Worm (Caenorhabditis elegans) whole organism, L4 larva: ENCODE measurements around the gene Y45G5AM.6.
A peak's percentile ranks its signal among the peaks of the same experiment; 100 is the strongest.

Experiments used
- F26F4.8 ChIP-seq: fragments of 200-800 bp; sonication (Bioruptor generic); conservative IDR thresholded peaks from 2 replicates; pipeline ENCODE4 v1.3.6; 2022; ENCODE audit warnings: missing genetic modification characterization, missing compliant biosample characterization
- F44E2.7 ChIP-seq: fragments of 200-800 bp; sonication (Bioruptor generic); IDR thresholded peaks from 2 replicates; pipeline ENCODE4 v2.1.2; 2022; ENCODE audit warnings: missing genetic modification characterization, missing compliant biosample characterization
- F49E8.2 ChIP-seq: sonication (generic microtip); optimal IDR thresholded peaks from 2 replicates; lab custom pipeline; 2016; ENCODE audit warnings: missing compliant biosample characterization, mild to moderate bottlenecking, missing genetic modification characterization, borderline replicate concordance
- T20F7.1 ChIP-seq: fragments of 200-800 bp; sonication (Bioruptor generic); optimal IDR thresholded peaks from 2 replicates; lab custom pipeline; 2018; ENCODE audit warnings: mild to moderate bottlenecking, missing genetic modification characterization, missing compliant biosample characterization
- Y48G9A.11 ChIP-seq: fragments of 200-800 bp; sonication (Bioruptor generic); IDR thresholded peaks from 2 replicates; pipeline ENCODE4 v1.3.6; 2022; ENCODE audit warnings: missing genetic modification reagents, missing genetic modification characterization, missing compliant biosample characterization
- Y5F2A.4 ChIP-seq: fragments of 200-800 bp; sonication (Bioruptor generic); optimal IDR thresholded peaks from 2 replicates; lab custom pipeline; 2018; ENCODE audit warnings: mild to moderate bottlenecking, missing genetic modification characterization, missing compliant biosample characterization
- ZK337.2 ChIP-seq: fragments of 200-800 bp; sonication (Bioruptor generic); IDR thresholded peaks from 2 replicates; pipeline ENCODE4 v1.3.6; 2022; ENCODE audit warnings: missing genetic modification reagents, missing genetic modification characterization, missing compliant biosample characterization
- aha-1 ChIP-seq: fragments of 150-350 bp; peaks from one replicate; lab custom pipeline; 2014; ENCODE audit warnings: missing biosample characterization, missing genetic modification characterization
- aly-2 ChIP-seq: sonication (generic microtip); optimal IDR thresholded peaks from 2 replicates; lab custom pipeline; 2018; ENCODE audit warnings: missing biosample characterization, missing genetic modification characterization
- arid-1 ChIP-seq: fragments of 200-800 bp; sonication (Bioruptor generic); conservative IDR thresholded peaks from 2 replicates; pipeline ENCODE4 v1.3.6; 2022; ENCODE audit warnings: missing genetic modification reagents, missing genetic modification characterization, missing compliant biosample characterization
- ceh-20 ChIP-seq: fragments of 200-800 bp; sonication (Bioruptor generic); IDR thresholded peaks from 2 replicates; pipeline ENCODE4 v1.3.6; 2022; ENCODE audit warnings: missing genetic modification reagents, missing genetic modification characterization, missing compliant biosample characterization
- ceh-28 ChIP-seq: fragments of 150-350 bp; optimal IDR thresholded peaks from 2 replicates; lab custom pipeline; 2014; ENCODE audit warnings: missing biosample characterization, missing genetic modification reagents, missing genetic modification characterization
- daf-16 ChIP-seq, 3 experiments: sonication (generic microtip); optimal IDR thresholded peaks; 2 replicates each; lab custom pipeline; 2016 to 2017; ENCODE audit warnings: missing genetic modification characterization in 3 of 3, missing genetic modification reagents in 3 of 3, mild to moderate bottlenecking in 2 of 3, missing compliant biosample characterization in 2 of 3, missing biosample characterization in 1 of 3, moderate library complexity in 1 of 3
- daf-19 ChIP-seq: fragments of 200-800 bp; sonication (Bioruptor generic); conservative IDR thresholded peaks from 2 replicates; pipeline ENCODE4 v1.3.6; 2022; ENCODE audit warnings: missing genetic modification characterization, missing compliant biosample characterization
- dmd-8 ChIP-seq: fragments of 200-800 bp; sonication (Bioruptor generic); IDR thresholded peaks from 2 replicates; pipeline ENCODE4 v1.3.6; 2022; ENCODE audit warnings: missing genetic modification characterization, missing compliant biosample characterization
- dmd-9 ChIP-seq: fragments of 200-800 bp; sonication (Bioruptor generic); IDR thresholded peaks from 2 replicates; pipeline ENCODE4 v1.3.6; 2022; ENCODE audit warnings: missing genetic modification reagents, missing genetic modification characterization, missing compliant biosample characterization
- dpl-1 ChIP-seq: fragments of 150-350 bp; optimal IDR thresholded peaks from 2 replicates; lab custom pipeline; 2014; ENCODE audit warnings: missing biosample characterization, missing genetic modification reagents, missing genetic modification characterization
- dve-1 ChIP-seq: sonication (generic microtip); optimal IDR thresholded peaks from 2 replicates; lab custom pipeline; 2017; ENCODE audit warnings: antibody characterized with exemption, mild to moderate bottlenecking, missing genetic modification characterization, missing compliant biosample characterization; ENCODE audit not compliant: insufficient read depth
- egl-27 ChIP-seq: sonication (generic microtip); optimal IDR thresholded peaks from 3 replicates; lab custom pipeline; 2017; ENCODE audit warnings: missing biosample characterization, missing genetic modification reagents, missing genetic modification characterization
- egl-43 ChIP-seq: fragments of 200-800 bp; sonication (Bioruptor generic); IDR thresholded peaks from 2 replicates; pipeline ENCODE4 v1.3.6; 2022; ENCODE audit warnings: missing genetic modification reagents, missing genetic modification characterization, missing compliant biosample characterization
- fkh-10 ChIP-seq: fragments of 150-350 bp; optimal IDR thresholded peaks from 2 replicates; lab custom pipeline; 2014; ENCODE audit warnings: missing biosample characterization, missing genetic modification reagents, missing genetic modification characterization
- fos-1 ChIP-seq: fragments of 150-350 bp; optimal IDR thresholded peaks from 2 replicates; lab custom pipeline; 2014; ENCODE audit warnings: missing biosample characterization, missing genetic modification characterization
- hmg-1.1 ChIP-seq: fragments of 200-800 bp; sonication (Bioruptor generic); IDR thresholded peaks from 2 replicates; pipeline ENCODE4 v1.3.6; 2022; ENCODE audit warnings: missing genetic modification reagents, missing genetic modification characterization, missing compliant biosample characterization
- jun-1 ChIP-seq: fragments of 150-350 bp; optimal IDR thresholded peaks from 2 replicates; lab custom pipeline; 2014; ENCODE audit warnings: missing biosample characterization, missing genetic modification reagents, missing genetic modification characterization
- lim-7 ChIP-seq: fragments of 200-800 bp; sonication (Bioruptor generic); IDR thresholded peaks from 2 replicates; pipeline ENCODE4 v1.3.6; 2022; ENCODE audit warnings: missing genetic modification characterization, missing compliant biosample characterization
- lin-39 ChIP-seq: fragments of 150-350 bp; optimal IDR thresholded peaks from 2 replicates; lab custom pipeline; 2014; ENCODE audit warnings: missing biosample characterization, missing genetic modification reagents, missing genetic modification characterization
- lsy-2 ChIP-seq, 2 experiments: fragments of 150-350 bp in 1 of 2; sonication (generic microtip) in 1 of 2; optimal IDR thresholded peaks; 2 replicates each; lab custom pipeline; 2014 to 2017; ENCODE audit warnings: missing biosample characterization in 2 of 2, missing genetic modification characterization in 2 of 2
- madf-5 ChIP-seq, 2 experiments: fragments of 200-800 bp; sonication (Bioruptor generic); IDR thresholded peaks; 2 replicates each; pipeline ENCODE4 v1.3.6; 2022; ENCODE audit warnings: missing compliant biosample characterization in 2 of 2, missing genetic modification characterization in 2 of 2
- mdl-1 ChIP-seq, 2 experiments: fragments of 150-350 bp in 1 of 2; sonication (generic microtip) in 1 of 2; optimal IDR thresholded peaks; 2 replicates each; lab custom pipeline; 2014 to 2017; ENCODE audit warnings: missing biosample characterization in 2 of 2, missing genetic modification characterization in 2 of 2
- mep-1 ChIP-seq: fragments of 150-350 bp; sonication (generic microtip); optimal IDR thresholded peaks from 3 replicates; lab custom pipeline; 2014; ENCODE audit warnings: missing biosample characterization, missing genetic modification characterization
- mes-2 ChIP-seq: sonication (generic microtip); optimal IDR thresholded peaks from 2 replicates; lab custom pipeline; 2016; ENCODE audit warnings: missing genotype, mild to moderate bottlenecking, missing genetic modification characterization, missing compliant biosample characterization; ENCODE audit not compliant: poor library complexity, severe bottlenecking
- mxl-2 ChIP-seq: fragments of 200-800 bp; sonication (Bioruptor generic); conservative IDR thresholded peaks from 2 replicates; pipeline ENCODE4 v1.3.6; 2022; ENCODE audit warnings: missing genetic modification reagents, missing genetic modification characterization, missing compliant biosample characterization
- mxl-3 ChIP-seq: fragments of 200-800 bp; sonication (Bioruptor generic); optimal IDR thresholded peaks from 2 replicates; lab custom pipeline; 2018; ENCODE audit warnings: mild to moderate bottlenecking, missing genetic modification characterization, missing compliant biosample characterization
- nhr-10 ChIP-seq: fragments of 150-350 bp; optimal IDR thresholded peaks from 2 replicates; lab custom pipeline; 2014; ENCODE audit warnings: missing biosample characterization, missing genetic modification characterization
- nhr-102 ChIP-seq: sonication (generic microtip); optimal IDR thresholded peaks from 2 replicates; lab custom pipeline; 2016; ENCODE audit warnings: mild to moderate bottlenecking, missing genetic modification characterization, moderate library complexity, missing compliant biosample characterization
- nhr-11 ChIP-seq: fragments of 150-350 bp; optimal IDR thresholded peaks from 2 replicates; lab custom pipeline; 2014; ENCODE audit warnings: missing biosample characterization, missing genetic modification characterization
- nhr-28 ChIP-seq: fragments of 150-350 bp; optimal IDR thresholded peaks from 2 replicates; lab custom pipeline; 2014; ENCODE audit warnings: missing biosample characterization, missing genetic modification characterization
- nhr-6 ChIP-seq: fragments of 150-350 bp; optimal IDR thresholded peaks from 2 replicates; lab custom pipeline; 2014; ENCODE audit warnings: missing biosample characterization, missing genetic modification characterization
- nhr-76 ChIP-seq: fragments of 150-350 bp; optimal IDR thresholded peaks from 2 replicates; lab custom pipeline; 2014; ENCODE audit warnings: missing biosample characterization, missing genetic modification characterization
- nhr-77 ChIP-seq: fragments of 150-350 bp; optimal IDR thresholded peaks from 2 replicates; lab custom pipeline; 2014; ENCODE audit warnings: missing biosample characterization, missing genetic modification characterization
- pqm-1 ChIP-seq: sonication (generic microtip); optimal IDR thresholded peaks from 2 replicates; lab custom pipeline; 2017; ENCODE audit warnings: missing biosample characterization, missing genetic modification characterization
- sdz-12 ChIP-seq: fragments of 200-800 bp; sonication (Bioruptor generic); optimal IDR thresholded peaks from 2 replicates; lab custom pipeline; 2018; ENCODE audit warnings: mild to moderate bottlenecking, missing genetic modification characterization, missing compliant biosample characterization
- snpc-1.2 ChIP-seq: fragments of 200-800 bp; sonication (Bioruptor generic); IDR thresholded peaks from 2 replicates; pipeline ENCODE4 v1.3.6; 2022; ENCODE audit warnings: missing genetic modification reagents, missing genetic modification characterization, missing compliant biosample characterization
- snpc-4 ChIP-seq: fragments of 150-350 bp; optimal IDR thresholded peaks from 2 replicates; lab custom pipeline; 2014; ENCODE audit warnings: missing biosample characterization, missing genetic modification characterization
- spr-3 ChIP-seq: fragments of 200-800 bp; sonication (Bioruptor generic); optimal IDR thresholded peaks from 2 replicates; lab custom pipeline; 2018; ENCODE audit warnings: mild to moderate bottlenecking, missing genetic modification characterization, missing compliant biosample characterization
- zfp-3 ChIP-seq: fragments of 200-800 bp; sonication (Bioruptor generic); conservative IDR thresholded peaks from 2 replicates; pipeline ENCODE4 v1.3.6; 2022; ENCODE audit warnings: missing genetic modification reagents, missing genetic modification characterization, missing compliant biosample characterization
- zip-2 ChIP-seq: fragments of 150-350 bp; optimal IDR thresholded peaks from 2 replicates; lab custom pipeline; 2014; ENCODE audit warnings: missing biosample characterization, missing genetic modification characterization

Gene Y45G5AM.6

DNA sequence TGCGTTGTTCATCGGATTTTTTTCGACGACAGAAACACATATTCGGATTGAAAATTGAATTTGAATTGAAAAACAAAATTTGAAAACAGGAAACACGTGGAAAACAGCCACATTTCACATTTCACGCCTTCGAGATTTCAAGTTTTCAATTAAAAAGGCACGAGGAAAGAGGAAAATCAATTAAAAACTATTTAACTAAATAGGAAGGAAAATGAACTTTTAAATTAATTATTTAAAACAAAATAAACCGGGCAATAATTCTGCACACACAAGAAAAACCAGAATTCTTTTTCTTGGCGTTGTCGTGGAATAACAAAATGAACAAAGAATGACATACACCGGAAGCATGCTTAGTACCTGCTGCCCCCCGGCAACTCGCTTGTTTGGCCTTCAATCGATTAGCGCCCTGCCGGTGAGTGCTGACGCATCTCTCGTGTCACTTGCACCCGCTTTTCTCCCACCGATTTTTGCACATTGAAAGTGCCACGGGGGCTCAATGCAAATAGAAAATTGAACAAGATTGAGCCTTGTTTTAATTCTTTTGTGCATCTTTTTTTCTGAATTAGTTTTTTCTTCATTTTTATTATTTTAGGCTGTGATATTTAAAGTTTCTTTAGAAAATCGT, 42.6 kb upstream of the Y45G5AM.6 start, which contains the start of gene Y45G5AM.9 (continued):
- no peak for TF ChIP-seq pqm-1
- TF ChIP-seq Y48G9A.11, result no peak
- TF ChIP-seq sdz-12 (GFP tag; lab: Kevin White, UChicago), result no peak
- peak; percentile 68 for TF ChIP-seq nhr-11 (tag; lab: Kevin White, UChicago)
- TF ChIP-seq dve-1, result peak; percentile 82
- no peak for TF ChIP-seq T20F7.1 (GFP tag; lab: Kevin White, UChicago)
- peak; percentile 66 for TF ChIP-seq fkh-10 (GFP tag; lab: Kevin White, UChicago)
- TF ChIP-seq F49E8.2 (tag; lab: Kevin White, UChicago), result no peak
- TF ChIP-seq lin-39 (tag; lab: Kevin White, UChicago), result no peak
- TF ChIP-seq egl-27 (tag; lab: Kevin White, UChicago), result no peak
- TF ChIP-seq mdl-1 (tag; optimal IDR thresholded peaks at IDR 0.05; lab: Kevin White, UChicago), result no peak
- TF ChIP-seq dpl-1 (GFP tag; lab: Kevin White, UChicago), result peak; percentile 72
- TF ChIP-seq ceh-28, result peak; percentile 73
- no peak for TF ChIP-seq snpc-1.2 (GFP tag; lab: Robert Waterston, UW)
- peak; percentile 81 for TF ChIP-seq egl-43 (GFP tag; lab: Robert Waterston, UW)
- no peak for TF ChIP-seq lim-7 (GFP tag; lab: Robert Waterston, UW)
- no peak for TF ChIP-seq dmd-9 (GFP tag; lab: Robert Waterston, UW)
- TF ChIP-seq nhr-10, result no peak
- TF ChIP-seq, all 104 proteins: peak for 39

- TF ChIP-seq zfp-3 (no peak), nhr-76 (tag; lab: Kevin White, UChicago) (no peak), lin-39 (tag; lab: Kevin White, UChicago) (no peak), spr-3 (no peak), daf-16 (GFP tag; optimal IDR thresholded peaks at IDR 0.05; lab: Kevin White, UChicago) (no peak), daf-16 (tag; optimal IDR thresholded peaks at IDR 0.05; lab: Kevin White, UChicago) (no peak), jun-1 (tag; lab: Kevin White, UChicago) (no peak), arid-1 (no peak), F49E8.2 (tag; lab: Kevin White, UChicago) (no peak), aly-2 (tag; lab: Kevin White, UChicago) (no peak), nhr-6 (no peak), mes-2 (tag; lab: Kevin White, UChicago) (peak; percentile 16), ceh-20 (peak; percentile 43; the same call in 1 of the 2 replicates), lim-7 (GFP tag; lab: Robert Waterston, UW) (no peak), Y5F2A.4 (GFP tag; lab: Kevin White, UChicago) (no peak), nhr-28 (tag; lab: Kevin White, UChicago) (peak; percentile 3), F26F4.8 (GFP tag; lab: Robert Waterston, UW) (no peak), hmg-1.1 (no peak), zip-2 (tag; lab: Kevin White, UChicago) (no peak), nhr-102 (tag; lab: Kevin White, UChicago) (no peak), mxl-2 (no peak), mdl-1 (tag; optimal IDR thresholded peaks at IDR 0.05; lab: Kevin White, UChicago) (no peak), snpc-4 (tag; lab: Kevin White, UChicago) (no peak), lsy-2 (tag; optimal IDR thresholded peaks at IDR 0.05; lab: Kevin White, UChicago) (no peak), dmd-8 (no peak), ceh-28 (no peak), nhr-77 (tag; lab: Kevin White, UChicago) (no peak), sdz-12 (GFP tag; lab: Kevin White, UChicago) (no peak), F44E2.7 (GFP tag; lab: Robert Waterston, UW) (no peak), madf-5 (GFP tag; IDR thresholded peaks at IDR 0.05; lab: Robert Waterston, UW) (no peak), mep-1 (tag; lab: Kevin White, UChicago) (no peak), fos-1 (no peak), daf-19 (GFP tag; lab: Robert Waterston, UW) (no peak), aha-1 (tag; lab: Kevin White, UChicago) (peak; percentile 67), mxl-3 (peak; percentile 8), ZK337.2 (no peak)
Observed at ce11 chrV:4192688-4193471, 40.8 kb upstream of the Y45G5AM.6 start.
